Worm (Caenorhabditis elegans): ENCODE measurements around the gene hlh-26.

hlh-26 gene

DNA sequence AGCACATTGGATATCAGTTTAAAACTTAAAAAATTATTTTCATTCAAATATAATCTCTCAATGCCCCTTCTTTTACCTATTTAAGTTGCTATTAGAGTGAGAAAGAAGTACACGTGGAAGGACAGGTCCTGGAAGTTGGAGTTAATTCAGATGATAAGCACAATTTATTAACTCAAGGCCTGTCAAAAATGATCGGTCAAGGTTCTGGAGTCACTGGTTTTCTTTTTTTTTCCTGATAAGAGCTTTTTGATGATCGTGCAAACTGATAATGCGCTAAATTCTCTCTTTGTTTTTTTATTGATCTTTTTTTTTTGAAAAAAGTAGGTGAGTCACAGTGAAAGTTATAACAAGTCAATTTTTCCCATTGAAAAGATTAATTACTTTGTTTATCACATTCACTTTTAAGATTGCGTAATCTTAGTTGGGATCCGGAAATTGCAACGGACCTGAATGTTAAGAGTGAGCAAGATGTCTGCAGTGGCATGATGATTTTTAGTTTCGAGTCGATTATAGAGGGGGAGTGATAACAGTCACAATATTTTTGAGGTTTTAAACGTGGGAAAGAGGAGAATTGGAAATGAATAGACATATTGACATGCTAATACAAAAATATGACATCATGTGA is 21.0 kb downstream of the hlh-26 start:
- no peak for TF ChIP-seq mec-3 (tag; optimal IDR thresholded peaks at IDR 0.05; ENCODE audit: borderline replicate concordance)
- peak; percentile 81 for TF ChIP-seq elt-2 (tag; optimal IDR thresholded peaks at IDR 0.05)

DNA sequence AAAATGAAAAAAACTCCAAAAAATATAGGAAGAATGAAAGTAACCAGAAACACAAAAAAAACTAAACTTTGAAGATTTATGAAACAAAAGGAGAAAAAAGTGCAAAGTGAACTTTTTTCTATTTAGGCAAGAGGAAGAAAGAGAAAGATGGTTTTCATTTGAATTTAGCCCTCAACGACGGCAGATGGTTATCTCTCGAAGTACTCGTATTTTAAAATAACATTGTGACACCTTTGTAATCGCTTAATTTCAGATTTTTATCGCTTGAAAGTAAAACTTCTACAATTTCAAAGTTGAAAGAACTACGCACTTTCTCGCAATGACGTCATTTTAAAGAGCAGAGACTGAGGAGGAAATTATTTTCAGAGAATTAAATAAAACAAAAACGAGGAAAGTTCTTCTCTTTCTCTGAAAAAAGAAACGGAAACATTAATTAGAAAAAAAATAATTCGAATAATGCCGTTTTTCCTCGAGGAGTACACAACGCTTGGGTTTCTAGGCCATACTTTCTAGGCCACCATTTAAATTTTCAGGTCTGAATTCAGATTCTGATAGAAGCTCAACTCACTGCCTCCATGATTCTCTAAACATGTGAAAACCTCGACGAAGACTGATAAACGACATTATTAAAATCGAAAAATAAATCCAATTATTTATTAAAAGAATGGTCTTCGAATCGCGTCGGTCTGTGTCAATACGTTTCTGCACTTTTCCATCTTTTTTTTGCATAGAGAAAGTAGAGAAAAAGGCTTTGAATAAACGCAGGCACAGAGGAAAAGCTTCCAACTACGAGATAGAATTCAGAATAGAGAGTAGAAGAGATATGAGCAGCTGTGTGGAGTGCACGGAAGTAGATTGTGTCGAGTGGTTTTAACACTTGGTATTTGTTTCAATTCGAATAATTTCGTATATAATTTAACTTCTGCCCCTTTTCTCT is 21.9 kb downstream of the hlh-26 start:
- TF ChIP-seq elt-4 (tag; optimal IDR thresholded peaks at IDR 0.05) (no peak), madf-2 (tag; optimal IDR thresholded peaks at IDR 0.05) (no peak), C08G9.2 (tag; optimal IDR thresholded peaks at IDR 0.05) (peak; percentile 13), rnt-1 (tag; optimal IDR thresholded peaks at IDR 0.05) (no peak), ceh-22 (tag; optimal IDR thresholded peaks at IDR 0.05) (no peak), lin-11 (tag; optimal IDR thresholded peaks at IDR 0.05) (no peak), tbx-2 (tag; optimal IDR thresholded peaks at IDR 0.05) (peak; percentile 33), ama-1 (optimal IDR thresholded peaks at IDR 0.05) (no peak), unc-42 (tag; optimal IDR thresholded peaks at IDR 0.05) (peak; percentile 60), ceh-18 (tag; optimal IDR thresholded peaks at IDR 0.05) (no peak), eyg-1 (tag; optimal IDR thresholded peaks at IDR 0.05) (no peak), elt-2 (tag; optimal IDR thresholded peaks at IDR 0.05) (no peak), ceh-2 (tag; optimal IDR thresholded peaks at IDR 0.05) (no peak), K02D7.2 (tag; optimal IDR thresholded peaks at IDR 0.05) (no peak), pqm-1 (tag; optimal IDR thresholded peaks at IDR 0.05) (no peak), pag-3 (tag; optimal IDR thresholded peaks at IDR 0.05; ENCODE audit: borderline replicate concordance) (no peak), pha-4 (tag; optimal IDR thresholded peaks at IDR 0.05) (no peak), sox-4 (tag; optimal IDR thresholded peaks at IDR 0.05) (no peak), fax-1 (tag; optimal IDR thresholded peaks at IDR 0.05) (no peak), tbx-7 (tag; optimal IDR thresholded peaks at IDR 0.05) (peak; percentile 35), gmeb-2 (tag; optimal IDR thresholded peaks at IDR 0.05) (no peak), pax-1 (tag; optimal IDR thresholded peaks at IDR 0.05) (no peak), ceh-48 (tag; optimal IDR thresholded peaks at IDR 0.05) (no peak), ref-2 (tag; optimal IDR thresholded peaks at IDR 0.05) (no peak), zip-5 (tag; optimal IDR thresholded peaks at IDR 0.05) (no peak), ttx-3 (tag; optimal IDR thresholded peaks at IDR 0.05) (no peak), ceh-14 (tag; optimal IDR thresholded peaks at IDR 0.05) (peak; percentile 53), dmd-4 (tag; optimal IDR thresholded peaks at IDR 0.05; ENCODE audit: borderline replicate concordance) (no peak), ets-4 (tag; optimal IDR thresholded peaks at IDR 0.05) (peak; percentile 44), ceh-31 (tag; optimal IDR thresholded peaks at IDR 0.05) (peak; percentile 65), K09A11.1 (tag; optimal IDR thresholded peaks at IDR 0.05; ENCODE audit: insufficient read depth) (no peak), odd-2 (tag; optimal IDR thresholded peaks at IDR 0.05) (no peak), pha-2 (tag; optimal IDR thresholded peaks at IDR 0.05) (no peak), ceh-9 (tag; optimal IDR thresholded peaks at IDR 0.05) (no peak), hlh-30 (tag; optimal IDR thresholded peaks at IDR 0.05; ENCODE audit: insufficient read depth) (no peak), sox-2 (GFP tag; IDR thresholded peaks at IDR 0.05) (no peak), sdc-2 (tag; optimal IDR thresholded peaks at IDR 0.05) (no peak), che-1 (tag; optimal IDR thresholded peaks at IDR 0.05) (no peak)

Data from whole organism, late embryonic.